Worm (Caenorhabditis elegans): ENCODE measurements around the gene F21C10.1.

DNA sequence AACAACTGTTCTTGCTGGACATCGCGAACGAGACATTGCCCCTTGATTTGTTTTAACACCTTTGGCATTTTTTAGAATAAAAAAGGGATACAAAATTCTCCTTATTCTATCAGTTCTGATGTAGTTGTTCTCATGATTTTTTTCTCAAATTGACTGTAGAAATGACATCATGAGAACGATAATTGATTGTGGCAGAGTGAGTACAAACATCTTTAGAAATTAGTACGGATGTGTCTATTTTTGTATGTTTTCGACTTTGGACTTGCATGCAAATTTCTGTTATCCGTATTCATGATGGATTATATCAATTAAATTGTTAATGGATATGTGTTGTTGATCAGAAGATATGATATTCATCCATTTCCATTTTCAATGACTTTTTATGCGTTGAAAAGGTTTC is 16.0 kb downstream of the F21C10.1 start:
- TF ChIP-seq unc-62 (GFP tag; optimal IDR thresholded peaks at IDR 0.05) (no peak), blmp-1 (tag; optimal IDR thresholded peaks at IDR 0.05) (no peak), elt-3 (tag; optimal IDR thresholded peaks at IDR 0.05) (no peak)
